Worm (Caenorhabditis elegans) whole organism, L3 larva: Measurements from ENCODE around the gene cpx-2.
"Not testable (repeated sequence)": the region's sequence is repeated elsewhere in the genome, so short reads cannot be mapped to it uniquely, and the experiment has no call there.

Experiments
- ceh-16 ChIP-seq: sonication (generic microtip); optimal IDR thresholded peaks from 2 replicates; lab custom pipeline; 2017; ENCODE audit warnings: missing biosample characterization, missing genetic modification characterization
- ceh-82 ChIP-seq: fragments of 150-350 bp; optimal IDR thresholded peaks from 2 replicates; lab custom pipeline; 2014; ENCODE audit warnings: missing biosample characterization, missing genetic modification characterization
- fkh-10 ChIP-seq: sonication (generic microtip); optimal IDR thresholded peaks from 2 replicates; lab custom pipeline; 2017; ENCODE audit warnings: missing biosample characterization, missing genetic modification reagents, missing genetic modification characterization
- hmg-11 ChIP-seq: sonication (generic microtip); optimal IDR thresholded peaks from 2 replicates; lab custom pipeline; 2016; ENCODE audit warnings: missing genetic modification characterization, missing compliant biosample characterization
- mdl-1 ChIP-seq: fragments of 150-350 bp; optimal IDR thresholded peaks from 2 replicates; lab custom pipeline; 2014; ENCODE audit warnings: missing biosample characterization, missing genetic modification characterization
- nhr-76 ChIP-seq: fragments of 150-350 bp; sonication (generic microtip); optimal IDR thresholded peaks from 5 replicates; lab custom pipeline; 2014; ENCODE audit warnings: missing biosample characterization, missing genetic modification characterization
- pqm-1 ChIP-seq: fragments of 150-350 bp; optimal IDR thresholded peaks from 2 replicates; lab custom pipeline; 2017; ENCODE audit warnings: missing biosample characterization, missing genetic modification characterization, inconsistent platforms
- snpc-4 ChIP-seq: fragments of 150-350 bp; optimal IDR thresholded peaks from 2 replicates; lab custom pipeline; 2014; ENCODE audit warnings: missing biosample characterization, missing genetic modification characterization
- unc-39 ChIP-seq: sonication (generic microtip); optimal IDR thresholded peaks from 4 replicates; lab custom pipeline; 2017; ENCODE audit warnings: missing biosample characterization, missing genetic modification characterization
- ztf-11 ChIP-seq: fragments of 150-350 bp; optimal IDR thresholded peaks from 2 replicates; lab custom pipeline; 2014; ENCODE audit warnings: missing biosample characterization, missing genetic modification characterization

ce11 chrX:13046324-13046723, 24.7 kb downstream of the cpx-2 start:
- peak; percentile 93 for TF ChIP-seq hmg-11
- TF ChIP-seq ztf-11 (tag; lab: Kevin White, UChicago); unc-39 (tag; lab: Kevin White, UChicago); nhr-76 (tag; lab: Kevin White, UChicago); fkh-10; mdl-1 (tag; lab: Kevin White, UChicago); snpc-4 (tag; lab: Kevin White, UChicago); ceh-16 (tag; lab: Kevin White, UChicago): not testable (repeated sequence)
- TF ChIP-seq ceh-82 (tag; lab: Kevin White, UChicago), result peak; percentile 89
- peak; percentile 51 for TF ChIP-seq pqm-1 (tag; lab: Kevin White, UChicago)
